Worm (Caenorhabditis elegans): ENCODE measurements around the gene decr-1.2.

decr-1.2 gene

ce11 chrII:8593840-8594625 lies 48.6 kb downstream of the decr-1.2 start, which contains the start of gene aptf-3:
TSS of gene aptf-3 (plus strand) at chrII:8594190.
- no peak for TF ChIP-seq ahr-1 (tag; optimal IDR thresholded peaks at IDR 0.05)
- TF ChIP-seq ceh-18 (tag; optimal IDR thresholded peaks at IDR 0.05) = no peak
- no peak for TF ChIP-seq ama-1 (optimal IDR thresholded peaks at IDR 0.05)
- no peak for TF ChIP-seq ets-4 (tag; optimal IDR thresholded peaks at IDR 0.05)
- TF ChIP-seq ttx-3 (tag; optimal IDR thresholded peaks at IDR 0.05) = no peak
- no peak for TF ChIP-seq F13H6.1 (tag; optimal IDR thresholded peaks at IDR 0.05)
- no peak for TF ChIP-seq madf-2 (tag; optimal IDR thresholded peaks at IDR 0.05)
- no peak for TF ChIP-seq tbx-2 (tag; optimal IDR thresholded peaks at IDR 0.05)
- no peak for TF ChIP-seq hlh-8 (tag; optimal IDR thresholded peaks at IDR 0.05)
- no peak for TF ChIP-seq hlh-15 (tag; optimal IDR thresholded peaks at IDR 0.05)
- no peak for TF ChIP-seq ref-2 (tag; optimal IDR thresholded peaks at IDR 0.05)
- TF ChIP-seq tbx-7 (tag; optimal IDR thresholded peaks at IDR 0.05) = no peak
- no peak for TF ChIP-seq pqm-1 (tag; optimal IDR thresholded peaks at IDR 0.05)
- TF ChIP-seq sox-2 (GFP tag; IDR thresholded peaks at IDR 0.05) = no peak
- TF ChIP-seq ztf-16 (tag; optimal IDR thresholded peaks at IDR 0.05) = no peak
- no peak for TF ChIP-seq unc-42 (tag; optimal IDR thresholded peaks at IDR 0.05)
- TF ChIP-seq ceh-9 (tag; optimal IDR thresholded peaks at IDR 0.05) = no peak

Data from whole organism, late embryonic.